Fruit fly (Drosophila melanogaster) whole organism, embryonic: Measurements from ENCODE around the gene CG44158.

Experiments
- Awh ChIP-seq: fragments of 200-800 bp; sonication (Bioruptor generic); IDR thresholded peaks from 2 replicates; pipeline ENCODE4, ENCODE4 v1.3.6; 2022; ENCODE audit warnings: missing biosample characterization, missing genetic modification characterization
- Bteb2 ChIP-seq: fragments of 200-800 bp; sonication (Bioruptor generic); optimal IDR thresholded peaks from 2 replicates; lab custom pipeline; 2016; ENCODE audit warnings: missing biosample characterization, missing genetic modification characterization
- CG10274 ChIP-seq: fragments of 200-800 bp; sonication (Bioruptor generic); optimal IDR thresholded peaks from 3 replicates; lab custom pipeline; 2017; ENCODE audit warnings: missing biosample characterization, mild to moderate bottlenecking, missing genetic modification characterization
- CG11696 ChIP-seq: fragments of 200-800 bp; sonication (Bioruptor generic); IDR thresholded peaks from 2 replicates; pipeline ENCODE4 v1.3.6; 2022; ENCODE audit warnings: missing biosample characterization, missing genetic modification characterization
- CG12155 ChIP-seq: fragments of 200-800 bp; sonication (Bioruptor generic); optimal IDR thresholded peaks from 3 replicates; lab custom pipeline; 2016; ENCODE audit warnings: missing biosample characterization, missing genetic modification characterization
- CG12219 ChIP-seq: fragments of 200-800 bp; sonication (Bioruptor generic); optimal IDR thresholded peaks from 3 replicates; lab custom pipeline; 2018; ENCODE audit warnings: missing biosample characterization, mild to moderate bottlenecking, missing genetic modification characterization
- CG15011 ChIP-seq: fragments of 200-800 bp; sonication (Bioruptor generic); optimal IDR thresholded peaks from 3 replicates; lab custom pipeline; 2018; ENCODE audit warnings: missing biosample characterization, mild to moderate bottlenecking, missing genetic modification characterization
- CG15073 ChIP-seq: fragments of 200-800 bp; sonication (Bioruptor generic); optimal IDR thresholded peaks from 2 replicates; lab custom pipeline; 2016; ENCODE audit warnings: missing biosample characterization, missing genetic modification characterization
- CG18599 ChIP-seq: fragments of 200-800 bp; sonication (Bioruptor generic); optimal IDR thresholded peaks from 3 replicates; lab custom pipeline; 2017; ENCODE audit warnings: missing biosample characterization, missing genetic modification characterization, mild to moderate bottlenecking, moderate library complexity, missing genetic modification reagents
- CG18764 ChIP-seq: fragments of 200-800 bp; sonication (Bioruptor generic); optimal IDR thresholded peaks from 3 replicates; lab custom pipeline; 2016; ENCODE audit warnings: missing biosample characterization, missing genetic modification characterization
- CG3065 ChIP-seq: fragments of 200-800 bp; sonication (Bioruptor generic); optimal IDR thresholded peaks from 2 replicates; lab custom pipeline; 2016; ENCODE audit warnings: missing biosample characterization, missing genetic modification characterization
- CG31365 ChIP-seq: fragments of 200-800 bp; sonication (Bioruptor generic); optimal IDR thresholded peaks from 2 replicates; lab custom pipeline; 2018; ENCODE audit warnings: missing biosample characterization, mild to moderate bottlenecking, missing genetic modification characterization
- CG32772 ChIP-seq: fragments of 200-800 bp; sonication (Bioruptor generic); IDR thresholded peaks from 2 replicates; pipeline ENCODE4 v1.3.6; 2022; ENCODE audit warnings: missing biosample characterization, missing genetic modification characterization
- CG33213 ChIP-seq: fragments of 200-800 bp; sonication (Bioruptor generic); optimal IDR thresholded peaks from 3 replicates; lab custom pipeline; 2016; ENCODE audit warnings: missing biosample characterization, missing genetic modification characterization
- CG42726 ChIP-seq: fragments of 200-800 bp; sonication (Bioruptor generic); IDR thresholded peaks from 2 replicates; pipeline ENCODE4 v1.3.6; 2022; ENCODE audit warnings: missing biosample characterization, missing genetic modification characterization; ENCODE audit not compliant: partially characterized antibody
- CG4282 ChIP-seq: fragments of 200-800 bp; sonication (Bioruptor generic); optimal IDR thresholded peaks from 2 replicates; lab custom pipeline; 2016; ENCODE audit warnings: missing biosample characterization, missing genetic modification characterization
- CG7556 ChIP-seq: fragments of 200-800 bp; sonication (Bioruptor generic); optimal IDR thresholded peaks from 2 replicates; lab custom pipeline; 2017; ENCODE audit warnings: missing biosample characterization, mild to moderate bottlenecking, missing genetic modification characterization
- CG8089 ChIP-seq: fragments of 200-800 bp; sonication (Bioruptor generic); optimal IDR thresholded peaks from 3 replicates; lab custom pipeline; 2016; ENCODE audit warnings: missing biosample characterization, missing genetic modification characterization
- CG9609 ChIP-seq: fragments of 200-800 bp; sonication (Bioruptor generic); optimal IDR thresholded peaks from 3 replicates; lab custom pipeline; 2016; ENCODE audit warnings: missing biosample characterization, missing genetic modification characterization
- CG9817 ChIP-seq: fragments of 200-800 bp; sonication (Bioruptor generic); optimal IDR thresholded peaks from 2 replicates; lab custom pipeline; 2018; ENCODE audit warnings: missing biosample characterization, mild to moderate bottlenecking, missing genetic modification characterization, moderate library complexity
- CTCF ChIP-seq: fragments of 200-800 bp; sonication (Bioruptor generic); optimal IDR thresholded peaks from 2 replicates; lab custom pipeline; 2017; ENCODE audit warnings: missing biosample characterization, mild to moderate bottlenecking, missing genetic modification characterization, moderate library complexity
- Chrac-16 ChIP-seq: fragments of 200-800 bp; sonication (Bioruptor generic); optimal IDR thresholded peaks from 3 replicates; lab custom pipeline; 2016; ENCODE audit warnings: missing biosample characterization, missing genetic modification characterization
- D ChIP-seq, 2 experiments: fragments of 200-800 bp in 1 of 2; fragments of >200 bp in 1 of 2; sonication (Bioruptor generic) in 1 of 2; optimal IDR thresholded peaks; 2 replicates in 1 of 2; 3 replicates in 1 of 2; lab custom pipeline; 2017; ENCODE audit warnings: mild to moderate bottlenecking in 1 of 2, missing biosample characterization in 1 of 2, missing genetic modification characterization in 1 of 2, missing genetic modification reagents in 1 of 2
- Dfd ChIP-seq, 2 experiments: fragments of >200 bp; optimal IDR thresholded peaks; 2 replicates each; lab custom pipeline; 2017; ENCODE audit warnings: missing biosample characterization in 2 of 2, missing genetic modification characterization in 2 of 2
- Gug ChIP-seq: fragments of 200-800 bp; sonication (Bioruptor generic); IDR thresholded peaks from 4 replicates; pipeline ENCODE4 v1.3.6; 2022; ENCODE audit warnings: missing biosample characterization, missing genetic modification characterization
- HLHmδ ChIP-seq: fragments of 200-800 bp; sonication (Bioruptor generic); optimal IDR thresholded peaks from 2 replicates; lab custom pipeline; 2018; ENCODE audit warnings: missing biosample characterization, mild to moderate bottlenecking, missing genetic modification characterization, moderate library complexity
- Hmx ChIP-seq: fragments of 200-800 bp; sonication (Bioruptor generic); optimal IDR thresholded peaks from 2 replicates; lab custom pipeline; 2016; ENCODE audit warnings: missing biosample characterization, missing genetic modification characterization
- Hr3 ChIP-seq: fragments of 200-800 bp; sonication (Bioruptor generic); optimal IDR thresholded peaks from 3 replicates; lab custom pipeline; 2016; ENCODE audit warnings: missing biosample characterization, missing genetic modification characterization
- Pdp1 ChIP-seq, 2 experiments: fragments of 200-800 bp; sonication (Bioruptor generic); optimal IDR thresholded peaks; 3 replicates each; lab custom pipeline; 2016; ENCODE audit warnings: missing biosample characterization in 2 of 2, missing genetic modification characterization in 2 of 2, mild to moderate bottlenecking in 1 of 2, moderate library complexity in 1 of 2
- Rx ChIP-seq: fragments of 200-800 bp; sonication (Bioruptor generic); IDR thresholded peaks from 2 replicates; pipeline ENCODE4 v1.3.6; 2022; ENCODE audit warnings: missing biosample characterization, missing genetic modification characterization
- Ssrp ChIP-seq: fragments of 200-800 bp; sonication (Bioruptor generic); optimal IDR thresholded peaks from 2 replicates; lab custom pipeline; 2018; ENCODE audit warnings: missing biosample characterization, mild to moderate bottlenecking, missing genetic modification characterization, moderate library complexity
- Stat92E ChIP-seq, 3 experiments: fragments of >200 bp in 2 of 3; fragments of 200-800 bp in 1 of 3; sonication (Bioruptor generic) in 1 of 3; optimal IDR thresholded peaks; 2 replicates each; lab custom pipeline; 2017 to 2019; ENCODE audit warnings: missing biosample characterization in 3 of 3, missing genetic modification characterization in 3 of 3, mild to moderate bottlenecking in 1 of 3, moderate library complexity in 1 of 3
- ac ChIP-seq: fragments of 200-800 bp; sonication (Bioruptor generic); optimal IDR thresholded peaks from 3 replicates; lab custom pipeline; 2017; ENCODE audit warnings: missing biosample characterization, mild to moderate bottlenecking, missing genetic modification characterization
- al ChIP-seq: fragments of 200-800 bp; sonication (Bioruptor generic); IDR thresholded peaks from 2 replicates; pipeline ENCODE4 v1.3.6; 2022; ENCODE audit warnings: missing biosample characterization, missing genetic modification characterization
- amos ChIP-seq: fragments of 200-800 bp; sonication (Bioruptor generic); IDR thresholded peaks from 2 replicates; pipeline ENCODE4 v1.3.6; 2022; ENCODE audit warnings: missing biosample characterization, missing genetic modification characterization; ENCODE audit not compliant: partially characterized antibody
- aop ChIP-seq: fragments of 200-800 bp; sonication (Bioruptor generic); IDR thresholded peaks from 2 replicates; pipeline ENCODE4 v1.3.6; 2022; ENCODE audit warnings: missing biosample characterization, missing genetic modification characterization
- ap ChIP-seq: fragments of 200-800 bp; sonication (Bioruptor generic); IDR thresholded peaks from 2 replicates; pipeline ENCODE4 v1.3.6; 2022; ENCODE audit warnings: missing biosample characterization, missing genetic modification characterization
- bbx ChIP-seq: fragments of 200-800 bp; sonication (Bioruptor generic); IDR thresholded peaks from 2 replicates; pipeline ENCODE4 v1.3.6; 2022; ENCODE audit warnings: missing biosample characterization, missing genetic modification characterization; ENCODE audit not compliant: partially characterized antibody
- fru ChIP-seq: fragments of >200 bp; optimal IDR thresholded peaks from 2 replicates; lab custom pipeline; 2017
- ham ChIP-seq: fragments of 200-800 bp; sonication (Bioruptor generic); IDR thresholded peaks from 2 replicates; pipeline ENCODE4 v1.3.6; 2022; ENCODE audit warnings: missing biosample characterization, missing genetic modification characterization
- nom ChIP-seq: fragments of 200-800 bp; sonication (Bioruptor generic); optimal IDR thresholded peaks from 2 replicates; lab custom pipeline; 2017; ENCODE audit warnings: missing biosample characterization, missing genetic modification characterization, mild to moderate bottlenecking, moderate library complexity, missing genetic modification reagents
- otp ChIP-seq: fragments of 200-800 bp; sonication (Bioruptor generic); IDR thresholded peaks from 3 replicates; pipeline ENCODE4, ENCODE4 v1.3.6; 2022; ENCODE audit warnings: missing biosample characterization, missing genetic modification characterization
- pan ChIP-seq, 4 experiments: fragments of >200 bp in 3 of 4; fragments of 200-800 bp in 1 of 4; sonication (Bioruptor generic) in 1 of 4; optimal IDR thresholded peaks in 3 of 4; IDR thresholded peaks in 1 of 4; 2 replicates each; pipeline versions ENCODE4 v1.3.6 to Lab custom; 2017 to 2022; ENCODE audit warnings: missing biosample characterization in 2 of 4, missing genetic modification characterization in 2 of 4, mixed read lengths in 1 of 4
- pho ChIP-seq: fragments of 200-800 bp; sonication (Bioruptor generic); optimal IDR thresholded peaks from 2 replicates; lab custom pipeline; 2016; ENCODE audit warnings: missing biosample characterization, missing genetic modification characterization
- pum ChIP-seq: fragments of 200-800 bp; sonication (Bioruptor generic); optimal IDR thresholded peaks from 2 replicates; lab custom pipeline; 2016; ENCODE audit warnings: missing biosample characterization, missing genetic modification characterization
- sens ChIP-seq: fragments of 200-800 bp; sonication (Bioruptor generic); peaks from one replicate; lab custom pipeline; 2016; ENCODE audit warnings: missing biosample characterization, missing genetic modification characterization
- sens-2 ChIP-seq: fragments of 200-800 bp; sonication (Bioruptor generic); IDR thresholded peaks from 2 replicates; pipeline ENCODE4 v1.3.6; 2022; ENCODE audit warnings: missing biosample characterization, missing genetic modification characterization
- sob ChIP-seq: fragments of 200-800 bp; sonication (Bioruptor generic); IDR thresholded peaks from 2 replicates; pipeline ENCODE4 v1.3.6; 2022; ENCODE audit warnings: missing biosample characterization, missing genetic modification characterization
- tll ChIP-seq, 2 experiments: fragments of 200-800 bp in 1 of 2; fragments of >200 bp in 1 of 2; sonication (Bioruptor generic) in 1 of 2; optimal IDR thresholded peaks; 2 replicates each; lab custom pipeline; 2017 to 2019; ENCODE audit warnings: missing biosample characterization in 2 of 2, missing genetic modification characterization in 2 of 2, mild to moderate bottlenecking in 1 of 2, moderate library complexity in 1 of 2
- tx ChIP-seq: fragments of 200-800 bp; sonication (Bioruptor generic); optimal IDR thresholded peaks from 2 replicates; lab custom pipeline; 2016; ENCODE audit warnings: missing biosample characterization, missing genetic modification characterization

The CG44158 gene

dm6 chr3R:18226043-18226808 is 17.6 kb downstream of the CG44158 start, which contains the start of the genes CG7168 and Mdh2 (continued):
- no peak for TF ChIP-seq sob (GFP tag; lab: Robert Waterston, UW)
- no peak for TF ChIP-seq CG9609
- no peak for TF ChIP-seq Awh (GFP tag; lab: Robert Waterston, UW)
- TF ChIP-seq sens (GFP tag; lab: Kevin White, UChicago): peak; percentile 71
- no peak for TF ChIP-seq CG4282 (GFP tag; lab: Kevin White, UChicago)
- no peak for TF ChIP-seq CG18764
- TF ChIP-seq Ssrp: no peak
- TF ChIP-seq CG32772 (GFP tag; lab: Robert Waterston, UW): no peak
- TF ChIP-seq Bteb2: no peak
- TF ChIP-seq Gug (GFP tag; lab: Robert Waterston, UW): no peak
- TF ChIP-seq nom: no peak
- no peak for TF ChIP-seq CG11696 (GFP tag; lab: Robert Waterston, UW)
- no peak for TF ChIP-seq CG15073 (GFP tag; lab: Kevin White, UChicago)
- TF ChIP-seq aop (GFP tag; lab: Robert Waterston, UW): no peak
- peak; percentile 79 for TF ChIP-seq CG42726
- no peak for TF ChIP-seq CG12219 (GFP tag; lab: Kevin White, UChicago)
- no peak for TF ChIP-seq Hr3 (GFP tag; lab: Kevin White, UChicago)
- TF ChIP-seq Dfd (GFP tag; optimal IDR thresholded peaks at IDR 0.05; lab: Kevin White, UChicago): no peak
- no peak for TF ChIP-seq CG33213 (GFP tag; lab: Kevin White, UChicago)
- no peak for TF ChIP-seq al (GFP tag; lab: Robert Waterston, UW)
- TF ChIP-seq Pdp1 (GFP tag; optimal IDR thresholded peaks at IDR 0.05; lab: Kevin White, UChicago): peak in 1 of 2 experiments; percentile 96
- TF ChIP-seq amos (GFP tag; lab: Robert Waterston, UW): peak; percentile 79
- no peak for TF ChIP-seq ham (GFP tag; lab: Robert Waterston, UW)
- TF ChIP-seq sens-2 (GFP tag; lab: Robert Waterston, UW): no peak
- no peak for TF ChIP-seq ac (GFP tag; lab: Kevin White, UChicago)
- no peak for TF ChIP-seq CG9817 (tag; lab: Kevin White, UChicago)
- TF ChIP-seq pan (optimal IDR thresholded peaks at IDR 0.05; lab: Kevin White, UChicago): no peak
- TF ChIP-seq pan (GFP tag; optimal IDR thresholded peaks at IDR 0.05 in 1 of 2, IDR thresholded peaks at IDR 0.05 in 1 of 2): peak in 1 of 2 experiments; percentile 18
- TF ChIP-seq pho (GFP tag; lab: Kevin White, UChicago): no peak
- peak; percentile 9 for TF ChIP-seq CTCF (GFP tag; lab: Kevin White, UChicago)
- no peak for TF ChIP-seq CG31365
- TF ChIP-seq D (optimal IDR thresholded peaks at IDR 0.05; lab: Kevin White, UChicago): no peak
- no peak for TF ChIP-seq D (GFP tag; optimal IDR thresholded peaks at IDR 0.05; lab: Kevin White, UChicago)
- no peak for TF ChIP-seq fru (lab: Kevin White, UChicago)
- TF ChIP-seq ap (GFP tag; lab: Robert Waterston, UW): no peak
- no peak for TF ChIP-seq Rx
- TF ChIP-seq CG7556: no peak
- no peak for TF ChIP-seq otp
- no peak for TF ChIP-seq tll (GFP tag; optimal IDR thresholded peaks at IDR 0.05; lab: Kevin White, UChicago)
- TF ChIP-seq pum (GFP tag; lab: Kevin White, UChicago): no peak
- TF ChIP-seq Stat92E (GFP tag; optimal IDR thresholded peaks at IDR 0.05; lab: Kevin White, UChicago): no peak
- TF ChIP-seq CG10274 (GFP tag; lab: Kevin White, UChicago): no peak
- peak; percentile 79 for TF ChIP-seq bbx (GFP tag; lab: Robert Waterston, UW)
- no peak for TF ChIP-seq CG15011
- TF ChIP-seq HLHmδ (GFP tag; lab: Kevin White, UChicago): no peak
- TF ChIP-seq CG12155: no peak
- no peak for TF ChIP-seq tx (GFP tag; lab: Kevin White, UChicago)
- TF ChIP-seq CG8089: no peak
- no peak for TF ChIP-seq Chrac-16 (GFP tag; lab: Kevin White, UChicago)
- no peak for TF ChIP-seq CG3065
- TF ChIP-seq CG18599 (GFP tag; lab: Kevin White, UChicago): no peak
- TF ChIP-seq Hmx (GFP tag; lab: Kevin White, UChicago): no peak
